Worm (Caenorhabditis elegans) whole organism, mixed stage, embryonic: Measurements from ENCODE around the gene mans-2.

Source experiments
- M03D4.4 ChIP-seq: sonication (generic microtip); optimal IDR thresholded peaks from 2 replicates; lab custom pipeline; 2017; ENCODE audit warnings: mild to moderate bottlenecking, missing genetic modification characterization, missing compliant biosample characterization
- bed-3 ChIP-seq: fragments of 200-800 bp; sonication (Bioruptor generic); optimal IDR thresholded peaks from 3 replicates; lab custom pipeline; 2018; ENCODE audit warnings: mild to moderate bottlenecking, missing genetic modification characterization, moderate library complexity, missing compliant biosample characterization
- blmp-1 ChIP-seq: fragments of 150-350 bp; optimal IDR thresholded peaks from 2 replicates; lab custom pipeline; 2014; ENCODE audit warnings: missing biosample characterization, missing genetic modification characterization
- ceh-39 ChIP-seq: fragments of 150-350 bp; optimal IDR thresholded peaks from 2 replicates; lab custom pipeline; 2014; ENCODE audit warnings: missing biosample characterization, missing genetic modification characterization
- ceh-43 ChIP-seq: fragments of 200-800 bp; sonication (Bioruptor generic); optimal IDR thresholded peaks from 2 replicates; lab custom pipeline; 2018; ENCODE audit warnings: mild to moderate bottlenecking, missing genetic modification characterization, moderate library complexity, missing compliant biosample characterization
- ceh-83 ChIP-seq: fragments of 200-800 bp; sonication (Bioruptor generic); optimal IDR thresholded peaks from 2 replicates; lab custom pipeline; 2018; ENCODE audit warnings: mild to moderate bottlenecking, missing genetic modification characterization, missing compliant biosample characterization
- ces-1 ChIP-seq: fragments of 150-350 bp; optimal IDR thresholded peaks from 2 replicates; lab custom pipeline; 2014; ENCODE audit warnings: missing biosample characterization, missing genetic modification reagents, missing genetic modification characterization
- cnd-1 ChIP-seq: fragments of 200-800 bp; sonication (Bioruptor generic); optimal IDR thresholded peaks from 2 replicates; lab custom pipeline; 2018; ENCODE audit warnings: mild to moderate bottlenecking, missing genetic modification characterization, missing compliant biosample characterization
- drap-1 ChIP-seq: fragments of 200-800 bp; sonication (Bioruptor generic); optimal IDR thresholded peaks from 3 replicates; lab custom pipeline; 2018; ENCODE audit warnings: mild to moderate bottlenecking, missing genetic modification characterization, missing compliant biosample characterization
- elt-1 ChIP-seq: sonication (generic microtip); optimal IDR thresholded peaks from 2 replicates; lab custom pipeline; 2017; ENCODE audit warnings: missing genetic modification characterization, mild to moderate bottlenecking, missing compliant biosample characterization, antibody characterized with exemption, moderate library complexity, borderline replicate concordance; ENCODE audit not compliant: insufficient read depth
- elt-3 ChIP-seq: fragments of 150-350 bp; optimal IDR thresholded peaks from 2 replicates; lab custom pipeline; 2014; ENCODE audit warnings: missing biosample characterization, missing genetic modification characterization
- flh-1 ChIP-seq: fragments of 200-800 bp; sonication (Bioruptor generic); optimal IDR thresholded peaks from 2 replicates; lab custom pipeline; 2018; ENCODE audit warnings: mild to moderate bottlenecking, missing genetic modification characterization, moderate library complexity, missing compliant biosample characterization
- ham-2 ChIP-seq: fragments of 200-800 bp; sonication (Bioruptor generic); optimal IDR thresholded peaks from 2 replicates; lab custom pipeline; 2018; ENCODE audit warnings: mild to moderate bottlenecking, missing genetic modification characterization, missing compliant biosample characterization
- hlh-1 ChIP-seq: fragments of 150-350 bp; optimal IDR thresholded peaks from 2 replicates; lab custom pipeline; 2014; ENCODE audit warnings: missing biosample characterization, missing genetic modification reagents, missing genetic modification characterization
- lin-13 ChIP-seq: fragments of 150-350 bp; optimal IDR thresholded peaks from 2 replicates; lab custom pipeline; 2014; ENCODE audit warnings: missing biosample characterization, missing genetic modification characterization
- lin-32 ChIP-seq: fragments of 200-800 bp; sonication (Bioruptor generic); optimal IDR thresholded peaks from 2 replicates; lab custom pipeline; 2018; ENCODE audit warnings: mild to moderate bottlenecking, missing genetic modification characterization, missing compliant biosample characterization
- lsy-2 ChIP-seq: fragments of 150-350 bp; optimal IDR thresholded peaks from 2 replicates; lab custom pipeline; 2014; ENCODE audit warnings: missing biosample characterization, missing genetic modification characterization
- mab-5 ChIP-seq: fragments of 150-350 bp; optimal IDR thresholded peaks from 2 replicates; lab custom pipeline; 2014; ENCODE audit warnings: missing biosample characterization, missing genetic modification characterization
- mep-1 ChIP-seq: fragments of 150-350 bp; optimal IDR thresholded peaks from 2 replicates; lab custom pipeline; 2017; ENCODE audit warnings: missing biosample characterization, missing genetic modification reagents, missing genetic modification characterization, inconsistent platforms
- mls-2 ChIP-seq: sonication (generic microtip); optimal IDR thresholded peaks from 2 replicates; lab custom pipeline; 2016; ENCODE audit warnings: mild to moderate bottlenecking, missing genetic modification characterization, moderate library complexity, missing compliant biosample characterization
- nhr-12 ChIP-seq: fragments of 150-350 bp; optimal IDR thresholded peaks from 2 replicates; lab custom pipeline; 2014; ENCODE audit warnings: missing biosample characterization, missing genetic modification characterization
- nhr-2 ChIP-seq: fragments of 150-350 bp; optimal IDR thresholded peaks from 2 replicates; lab custom pipeline; 2014; ENCODE audit warnings: missing biosample characterization, missing genetic modification characterization
- nhr-237 ChIP-seq: fragments of 150-350 bp; optimal IDR thresholded peaks from 2 replicates; lab custom pipeline; 2014; ENCODE audit warnings: missing biosample characterization, missing genetic modification characterization
- nhr-28 ChIP-seq: fragments of 150-350 bp; optimal IDR thresholded peaks from 2 replicates; lab custom pipeline; 2014; ENCODE audit warnings: missing biosample characterization, missing genetic modification characterization
- nhr-76 ChIP-seq: sonication (generic microtip); optimal IDR thresholded peaks from 2 replicates; lab custom pipeline; 2017; ENCODE audit warnings: missing biosample characterization, missing genetic modification characterization
- pha-4 ChIP-seq: fragments of 150-350 bp; optimal IDR thresholded peaks from 2 replicates; lab custom pipeline; 2018; ENCODE audit warnings: missing biosample characterization, missing genetic modification reagents, missing genetic modification characterization
- sem-2 ChIP-seq: fragments of 200-800 bp; sonication (Bioruptor generic); optimal IDR thresholded peaks from 2 replicates; lab custom pipeline; 2018; ENCODE audit warnings: mild to moderate bottlenecking, missing genetic modification characterization, missing compliant biosample characterization
- snpc-4 ChIP-seq: fragments of 150-350 bp; optimal IDR thresholded peaks from 2 replicates; lab custom pipeline; 2014; ENCODE audit warnings: missing biosample characterization, missing genetic modification characterization
- sptf-1 ChIP-seq: sonication (generic microtip); optimal IDR thresholded peaks from 2 replicates; lab custom pipeline; 2017; ENCODE audit warnings: mild to moderate bottlenecking, missing genetic modification characterization, moderate library complexity, missing compliant biosample characterization
- tbx-8 ChIP-seq: fragments of 200-800 bp; sonication (Bioruptor generic); optimal IDR thresholded peaks from 2 replicates; lab custom pipeline; 2018; ENCODE audit warnings: mild to moderate bottlenecking, missing genetic modification characterization, moderate library complexity, missing compliant biosample characterization
- unc-120 ChIP-seq: sonication (generic microtip); optimal IDR thresholded peaks from 2 replicates; lab custom pipeline; 2017; ENCODE audit warnings: missing genetic modification characterization, missing compliant biosample characterization; ENCODE audit not compliant: poor library complexity, severe bottlenecking
- unc-39 ChIP-seq: fragments of 150-350 bp; optimal IDR thresholded peaks from 2 replicates; lab custom pipeline; 2014; ENCODE audit warnings: missing biosample characterization, missing genetic modification characterization
- unc-62 ChIP-seq: fragments of 150-350 bp; optimal IDR thresholded peaks from 2 replicates; lab custom pipeline; 2014; ENCODE audit warnings: missing biosample characterization, missing genetic modification reagents, missing genetic modification characterization
- zip-8 ChIP-seq: fragments of 150-350 bp; optimal IDR thresholded peaks from 2 replicates; lab custom pipeline; 2014; ENCODE audit warnings: missing biosample characterization, missing genetic modification characterization
- ztf-11 ChIP-seq: fragments of 150-350 bp; optimal IDR thresholded peaks from 2 replicates; lab custom pipeline; 2014; ENCODE audit warnings: missing biosample characterization, missing genetic modification characterization

Gene mans-2

ce11 chrV:11997403-11997802 is 12.1 kb upstream of the mans-2 start:
- TF ChIP-seq unc-39 (tag; lab: Kevin White, UChicago), result no peak
- TF ChIP-seq M03D4.4 (tag; lab: Kevin White, UChicago), result no peak

- TF ChIP-seq ham-2, result no peak
- TF ChIP-seq pha-4 (tag; lab: Kevin White, UChicago), result no peak
- no peak for TF ChIP-seq nhr-12 (tag; lab: Kevin White, UChicago)
- no peak for TF ChIP-seq M03D4.4 (tag; lab: Kevin White, UChicago)
- TF ChIP-seq unc-39 (tag; lab: Kevin White, UChicago), result no peak
- no peak for TF ChIP-seq nhr-2
- no peak for TF ChIP-seq mls-2
- no peak for TF ChIP-seq drap-1 (GFP tag; lab: Kevin White, UChicago)
Measured at ce11 chrV:11995862-11996261, 10.6 kb upstream of the mans-2 start, which contains the start of gene C52E4.12. TSS of gene C52E4.12 (plus strand) at chrV:11996162.

- TF ChIP-seq elt-3 (no peak), M03D4.4 (tag; lab: Kevin White, UChicago) (no peak), mls-2 (no peak), nhr-28 (no peak), ceh-83 (GFP tag; lab: Kevin White, UChicago) (no peak), nhr-76 (tag; lab: Kevin White, UChicago) (no peak), mep-1 (peak; percentile 83), lin-32 (GFP tag; lab: Kevin White, UChicago) (no peak), bed-3 (GFP tag; lab: Kevin White, UChicago) (no peak), drap-1 (GFP tag; lab: Kevin White, UChicago) (no peak), ceh-39 (tag; lab: Kevin White, UChicago) (peak; percentile 29), cnd-1 (tag; lab: Kevin White, UChicago) (no peak), nhr-2 (no peak), lsy-2 (tag; lab: Kevin White, UChicago) (peak; percentile 9), ces-1 (GFP tag; lab: Kevin White, UChicago) (peak; percentile 42), ceh-43 (no peak), unc-62 (no peak), elt-1 (tag; lab: Kevin White, UChicago) (no peak), sem-2 (GFP tag; lab: Kevin White, UChicago) (no peak), pha-4 (tag; lab: Kevin White, UChicago) (peak; percentile 51), hlh-1 (tag; lab: Kevin White, UChicago) (no peak), mab-5 (tag; lab: Kevin White, UChicago) (no peak), tbx-8 (GFP tag; lab: Kevin White, UChicago) (no peak), lin-13 (tag; lab: Kevin White, UChicago) (peak; percentile 49), zip-8 (tag; lab: Kevin White, UChicago) (no peak), snpc-4 (no peak), nhr-12 (tag; lab: Kevin White, UChicago) (no peak), unc-39 (tag; lab: Kevin White, UChicago) (no peak), blmp-1 (tag; lab: Kevin White, UChicago) (no peak), ztf-11 (no peak), flh-1 (GFP tag; lab: Kevin White, UChicago) (no peak), unc-120 (no peak), sptf-1 (tag; lab: Kevin White, UChicago) (no peak), nhr-237 (tag; lab: Kevin White, UChicago) (peak; percentile 43), ham-2 (no peak)
- TF ChIP-seq, all 35 proteins: peak for 7
Measured at ce11 chrV:11993706-11994345, 8.5 kb upstream of the mans-2 start, which contains the start of the genes cyl-1 and C52E4.7. TSS of gene cyl-1 (minus strand) at chrV:11993723. TSS of gene C52E4.7 (plus strand) at chrV:11994295.
